Fruit fly (Drosophila melanogaster): Measurements from ENCODE around the gene Myo61F.
A peak's percentile ranks its signal among the peaks of the same experiment; 100 is the strongest.

Myo61F gene

dm6 chr3L:1352065-1352464 is 33.8 kb downstream of the Myo61F start (continued):
- TF ChIP-seq NK7.1 (GFP tag; optimal IDR thresholded peaks at IDR 0.05) (peak; percentile 48), Atf-2 (GFP tag; optimal IDR thresholded peaks at IDR 0.05) (no peak), Aef1 (GFP tag; IDR thresholded peaks at IDR 0.05) (no peak), row (GFP tag; IDR thresholded peaks at IDR 0.05) (peak; percentile 78), CG4328 (GFP tag; optimal IDR thresholded peaks at IDR 0.05) (no peak), kah (GFP tag; optimal IDR thresholded peaks at IDR 0.05) (peak; percentile 11), luna (GFP tag; optimal IDR thresholded peaks at IDR 0.05) (no peak), CG3407 (GFP tag; optimal IDR thresholded peaks at IDR 0.05) (no peak), Ets97D (GFP tag; optimal IDR thresholded peaks at IDR 0.05) (peak; percentile 56), CG8089 (GFP tag; optimal IDR thresholded peaks at IDR 0.05) (no peak), CG30020 (tag; optimal IDR thresholded peaks at IDR 0.05) (peak; percentile 5), CG7987 (GFP tag; optimal IDR thresholded peaks at IDR 0.05) (no peak), Ravus (GFP tag; IDR thresholded peaks at IDR 0.05) (no peak), CG13424 (tag; optimal IDR thresholded peaks at IDR 0.05) (peak; percentile 23), CG4707 (GFP tag; optimal IDR thresholded peaks at IDR 0.05) (no peak), CG1024 (GFP tag; IDR thresholded peaks at IDR 0.05) (0 out of 2 replicates have a peak, but pooled peaks have one; percentile 21), CG5180 (GFP tag; optimal IDR thresholded peaks at IDR 0.05) (peak; percentile 30), CG6813 (GFP tag; optimal IDR thresholded peaks at IDR 0.05) (no peak), Sox102F (GFP tag; optimal IDR thresholded peaks at IDR 0.05) (peak; percentile 32), HLHmδ (GFP tag; optimal IDR thresholded peaks at IDR 0.05) (no peak), CG14441 (GFP tag; IDR thresholded peaks at IDR 0.05) (peak; percentile 24; the same call in 1 of the 2 replicates), nom (GFP tag; optimal IDR thresholded peaks at IDR 0.05) (no peak), Abd-B (GFP tag; optimal IDR thresholded peaks at IDR 0.05) (peak; percentile 43), Ssrp (tag; optimal IDR thresholded peaks at IDR 0.05) (peak; percentile 14), CG12744 (GFP tag; optimal IDR thresholded peaks at IDR 0.05) (peak; percentile 48), CG2116 (GFP tag; optimal IDR thresholded peaks at IDR 0.05) (peak; percentile 54), jumu (GFP tag; optimal IDR thresholded peaks at IDR 0.05) (no peak), sob (GFP tag; IDR thresholded peaks at IDR 0.05) (no peak), cg (GFP tag; optimal IDR thresholded peaks at IDR 0.05) (no peak), Dip3 (GFP tag; optimal IDR thresholded peaks at IDR 0.05) (no peak), CG11093 (GFP tag; IDR thresholded peaks at IDR 0.05) (no peak), ttk (GFP tag; IDR thresholded peaks at IDR 0.05) (no peak), NfI (GFP tag; optimal IDR thresholded peaks at IDR 0.05) (peak; percentile 36), caup (GFP tag; optimal IDR thresholded peaks at IDR 0.05; ENCODE audit: severe bottlenecking) (peak; percentile 10), CG15073 (GFP tag; optimal IDR thresholded peaks at IDR 0.05) (no peak), btn (GFP tag; optimal IDR thresholded peaks at IDR 0.05) (no peak), CG16815 (GFP tag; optimal IDR thresholded peaks at IDR 0.05) (no peak), eve (GFP tag; optimal IDR thresholded peaks at IDR 0.05) (no peak), scrt (GFP tag; optimal IDR thresholded peaks at IDR 0.05) (no peak), Elba2 (GFP tag; optimal IDR thresholded peaks at IDR 0.05) (peak; percentile 99), B-H2 (GFP tag; optimal IDR thresholded peaks at IDR 0.05) (peak; percentile 5), sens-2 (GFP tag; IDR thresholded peaks at IDR 0.05) (no peak), CG6854 (GFP tag; optimal IDR thresholded peaks at IDR 0.05) (no peak), CG2712 (tag; optimal IDR thresholded peaks at IDR 0.05) (peak; percentile 68), Xrp1 (GFP tag; IDR thresholded peaks at IDR 0.05) (peak; percentile 29; the same call in 1 of the 2 replicates), sug (tag; optimal IDR thresholded peaks at IDR 0.05) (peak; percentile 40), nau (GFP tag; optimal IDR thresholded peaks at IDR 0.05) (peak; percentile 10), Sin3A (optimal IDR thresholded peaks at IDR 0.05) (no peak), Oli (tag; optimal IDR thresholded peaks at IDR 0.05) (no peak), H2.0 (GFP tag; IDR thresholded peaks at IDR 0.05) (no peak), Dad (GFP tag; optimal IDR thresholded peaks at IDR 0.05) (no peak)

Measured in whole organism, embryonic.